Fruit fly (Drosophila melanogaster): Measurements from ENCODE around the gene tgo.

Gene tgo

dm6 chr3R:9047561-9048465, 28.0 kb upstream of the tgo start, which contains the start of gene Rel (continued):
- no peak for TF ChIP-seq otp (GFP tag; IDR thresholded peaks at IDR 0.05)
- TF ChIP-seq CG16815 (GFP tag; optimal IDR thresholded peaks at IDR 0.05), result peak; percentile 32
- peak; percentile 22 for TF ChIP-seq org-1 (GFP tag; optimal IDR thresholded peaks at IDR 0.05)
- TF ChIP-seq CG15514 (GFP tag; optimal IDR thresholded peaks at IDR 0.05), result peak; percentile 96
- TF ChIP-seq mld (GFP tag; IDR thresholded peaks at IDR 0.05; ENCODE audit: partially characterized antibody), result no peak
- peak; percentile 78 for TF ChIP-seq CG15696 (tag; optimal IDR thresholded peaks at IDR 0.05)
- peak; percentile 8 for TF ChIP-seq dm (GFP tag; optimal IDR thresholded peaks at IDR 0.05)
- no peak for TF ChIP-seq Adf1 (GFP tag; IDR thresholded peaks at IDR 0.05)
- TF ChIP-seq yki (optimal IDR thresholded peaks at IDR 0.05), result no peak
- TF ChIP-seq ranshi (GFP tag; IDR thresholded peaks at IDR 0.05), result no peak
- no peak for TF ChIP-seq maf-S (GFP tag; optimal IDR thresholded peaks at IDR 0.05)
- peak; percentile 86 for TF ChIP-seq CG14710 (tag; optimal IDR thresholded peaks at IDR 0.05)
- TF ChIP-seq wek (GFP tag; optimal IDR thresholded peaks at IDR 0.05), result no peak
- TF ChIP-seq CG1024 (GFP tag; IDR thresholded peaks at IDR 0.05), result no peak
- TF ChIP-seq CG18764 (GFP tag; optimal IDR thresholded peaks at IDR 0.05), result peak; percentile 25
- no peak for TF ChIP-seq Mrtf (GFP tag; IDR thresholded peaks at IDR 0.05)
- TF ChIP-seq unpg (GFP tag; optimal IDR thresholded peaks at IDR 0.05), result peak; percentile 61
- TF ChIP-seq CG13296 (GFP tag; optimal IDR thresholded peaks at IDR 0.05), result peak; percentile 75
- peak; percentile 83 for TF ChIP-seq abd-A (tag; optimal IDR thresholded peaks at IDR 0.05)
- TF ChIP-seq wdn (GFP tag; IDR thresholded peaks at IDR 0.05), result no peak
- peak; percentile 5 for TF ChIP-seq CG10462 (GFP tag; optimal IDR thresholded peaks at IDR 0.05)
- TF ChIP-seq sens (GFP tag), result peak; percentile 66
- peak; percentile 59 for TF ChIP-seq Nf-YB (GFP tag; optimal IDR thresholded peaks at IDR 0.05)
- peak; percentile 17 for TF ChIP-seq ATbp (GFP tag; optimal IDR thresholded peaks at IDR 0.05)
- peak; percentile 46 for TF ChIP-seq Xbp1 (GFP tag; optimal IDR thresholded peaks at IDR 0.05)
- TF ChIP-seq CG8359 (GFP tag; optimal IDR thresholded peaks at IDR 0.05; ENCODE audit: borderline replicate concordance), result no peak
- no peak for TF ChIP-seq al (GFP tag; IDR thresholded peaks at IDR 0.05)
- peak; percentile 51 for TF ChIP-seq CTCF (GFP tag; optimal IDR thresholded peaks at IDR 0.05)
- TF ChIP-seq Deaf1 (tag; optimal IDR thresholded peaks at IDR 0.05), result peak; percentile 98
- no peak for TF ChIP-seq Dip3 (GFP tag; optimal IDR thresholded peaks at IDR 0.05)
- TF ChIP-seq gcm (GFP tag; optimal IDR thresholded peaks at IDR 0.05), result peak; percentile 64
- TF ChIP-seq sc (optimal IDR thresholded peaks at IDR 0.05), result no peak
- peak; percentile 50 for TF ChIP-seq sc (GFP tag; optimal IDR thresholded peaks at IDR 0.05)
- TF ChIP-seq Nf-YC (tag; optimal IDR thresholded peaks at IDR 0.05), result peak; percentile 73
- TF ChIP-seq CG13123 (GFP tag; optimal IDR thresholded peaks at IDR 0.05), result peak; percentile 4
- TF ChIP-seq CG8924 (tag; optimal IDR thresholded peaks at IDR 0.05), result peak; percentile 87
- TF ChIP-seq CG8281 (tag; optimal IDR thresholded peaks at IDR 0.05), result peak; percentile 28
- TF ChIP-seq Sry-β (GFP tag; optimal IDR thresholded peaks at IDR 0.05), result no peak
- TF ChIP-seq D19B (GFP tag; optimal IDR thresholded peaks at IDR 0.05), result peak; percentile 54
- TF ChIP-seq HHEX (GFP tag; optimal IDR thresholded peaks at IDR 0.05), result peak; percentile 11
- no peak for TF ChIP-seq prd (optimal IDR thresholded peaks at IDR 0.05)
- no peak for TF ChIP-seq prd (GFP tag; IDR thresholded peaks at IDR 0.05)
- TF ChIP-seq dmrt99B (tag; optimal IDR thresholded peaks at IDR 0.05), result peak; percentile 73
- peak in 1 of 2 experiments; percentile 24 for TF ChIP-seq Eip74EF (GFP tag; optimal IDR thresholded peaks at IDR 0.05)
- peak; percentile 8 for TF ChIP-seq Hand (GFP tag; optimal IDR thresholded peaks at IDR 0.05)
- TF ChIP-seq grau (tag; optimal IDR thresholded peaks at IDR 0.05), result peak; percentile 85
- TF ChIP-seq CG3407 (GFP tag; optimal IDR thresholded peaks at IDR 0.05), result no peak
- peak; percentile 48; the same call in 1 of the 3 replicates for TF ChIP-seq croc (GFP tag; conservative IDR thresholded peaks at IDR 0.05)
- TF ChIP-seq usp (GFP tag; optimal IDR thresholded peaks at IDR 0.05), result no peak
- TF ChIP-seq sd (tag; optimal IDR thresholded peaks at IDR 0.05), result peak; percentile 96

Measured in whole organism, embryonic.